Worm (Caenorhabditis elegans) whole organism, mixed stage, embryonic: ENCODE measurements around the gene tbc-6.

ENCODE experiments used
- bed-3 ChIP-seq: fragments of 200-800 bp; sonication (Bioruptor generic); optimal IDR thresholded peaks from 3 replicates; lab custom pipeline; 2018; ENCODE audit warnings: mild to moderate bottlenecking, missing genetic modification characterization, moderate library complexity, missing compliant biosample characterization
- elt-3 ChIP-seq: fragments of 150-350 bp; optimal IDR thresholded peaks from 2 replicates; lab custom pipeline; 2014; ENCODE audit warnings: missing biosample characterization, missing genetic modification characterization
- nhr-28 ChIP-seq: fragments of 150-350 bp; optimal IDR thresholded peaks from 2 replicates; lab custom pipeline; 2014; ENCODE audit warnings: missing biosample characterization, missing genetic modification characterization
- unc-62 ChIP-seq: fragments of 150-350 bp; optimal IDR thresholded peaks from 2 replicates; lab custom pipeline; 2014; ENCODE audit warnings: missing biosample characterization, missing genetic modification reagents, missing genetic modification characterization
- ztf-11 ChIP-seq: fragments of 150-350 bp; optimal IDR thresholded peaks from 2 replicates; lab custom pipeline; 2014; ENCODE audit warnings: missing biosample characterization, missing genetic modification characterization

DNA sequence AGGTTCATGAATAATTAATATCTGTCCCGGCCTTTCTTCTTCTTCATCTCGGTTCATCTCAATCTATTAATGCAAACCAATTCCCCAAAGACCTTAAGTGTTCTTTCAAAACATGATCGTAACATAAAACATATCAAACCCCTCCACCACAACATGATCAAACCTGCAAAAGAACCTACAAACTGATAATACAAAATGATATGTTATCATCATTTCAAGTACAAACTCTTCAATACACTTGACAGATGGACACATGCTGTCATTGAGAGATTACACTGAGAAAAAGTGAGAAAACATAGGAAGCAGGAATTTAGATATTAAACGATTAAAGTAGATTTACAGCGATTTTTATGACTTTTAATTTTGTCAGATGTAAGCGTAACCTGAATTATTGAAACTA, 23.4 kb upstream of the tbc-6 start:
- TF ChIP-seq unc-62 (GFP tag; lab: Kevin White, UChicago) = peak; percentile 91
- no peak for TF ChIP-seq ztf-11 (tag; lab: Kevin White, UChicago)
- TF ChIP-seq nhr-28 (tag; lab: Kevin White, UChicago) = no peak
- no peak for TF ChIP-seq elt-3 (tag; lab: Kevin White, UChicago)
- TF ChIP-seq bed-3 = no peak
